Fruit fly (Drosophila melanogaster): Measurements from ENCODE around the gene CG33965.

Gene CG33965

dm6 chr3L:1232582-1232981, at the start of gene CG33965:
Gene CG33965, plus strand, starts transcription at chr3L:1232882.
- no peak for TF ChIP-seq croc (GFP tag; conservative IDR thresholded peaks at IDR 0.05)
- no peak for TF ChIP-seq Myb (GFP tag; optimal IDR thresholded peaks at IDR 0.05)
- TF ChIP-seq exex (tag; optimal IDR thresholded peaks at IDR 0.05): peak; percentile 65

- 0 out of 2 replicates have a peak, but pooled peaks have one; percentile 21 for TF ChIP-seq ttk (GFP tag; IDR thresholded peaks at IDR 0.05)
- peak; percentile 60 for TF ChIP-seq CG14441 (GFP tag; IDR thresholded peaks at IDR 0.05)
- peak; percentile 74 for TF ChIP-seq Med (GFP tag)
- TF ChIP-seq D19B (GFP tag; optimal IDR thresholded peaks at IDR 0.05): no peak
- peak; percentile 29 for TF ChIP-seq Hmr (GFP tag; optimal IDR thresholded peaks at IDR 0.05)
- TF ChIP-seq ranshi (GFP tag; IDR thresholded peaks at IDR 0.05): peak; percentile 43; the same call in 1 of the 2 replicates
- TF ChIP-seq BEAF-32 (GFP tag; optimal IDR thresholded peaks at IDR 0.05): no peak
- peak; percentile 43; the same call in 1 of the 2 replicates for TF ChIP-seq CG9932 (GFP tag; IDR thresholded peaks at IDR 0.05)
- peak; percentile 7 for TF ChIP-seq Fer3 (tag; optimal IDR thresholded peaks at IDR 0.05)
- TF ChIP-seq CG2120 (GFP tag; optimal IDR thresholded peaks at IDR 0.05): peak; percentile 56
- 0 out of 3 replicates have a peak, but pooled peaks have one; percentile 51 for TF ChIP-seq CG11456 (GFP tag; IDR thresholded peaks at IDR 0.05)
- peak; percentile 52; the same call in 1 of the 3 replicates for TF ChIP-seq dysf (GFP tag; IDR thresholded peaks at IDR 0.05)
- TF ChIP-seq Rfx (GFP tag; IDR thresholded peaks at IDR 0.05): peak; percentile 48; the same call in 1 of the 2 replicates
- peak; percentile 53 for TF ChIP-seq lab (GFP tag; optimal IDR thresholded peaks at IDR 0.05)
- TF ChIP-seq CG2678 (tag; optimal IDR thresholded peaks at IDR 0.05): peak; percentile 41
- TF ChIP-seq CG15269 (tag; optimal IDR thresholded peaks at IDR 0.05): peak; percentile 14
- TF ChIP-seq gcm (GFP tag; optimal IDR thresholded peaks at IDR 0.05): no peak
- TF ChIP-seq Hr78 (GFP tag; optimal IDR thresholded peaks at IDR 0.05): no peak
- peak; percentile 24 for TF ChIP-seq CG7556 (GFP tag; optimal IDR thresholded peaks at IDR 0.05)
- TF ChIP-seq CG12942 (GFP tag; optimal IDR thresholded peaks at IDR 0.05): no peak
- TF ChIP-seq crc (GFP tag; optimal IDR thresholded peaks at IDR 0.05): no peak
- 0 out of 2 replicates have a peak, but pooled peaks have one; percentile 13 for TF ChIP-seq vvl (GFP tag; IDR thresholded peaks at IDR 0.05)
- TF ChIP-seq CG11504 (tag; optimal IDR thresholded peaks at IDR 0.05): peak; percentile 27
- TF ChIP-seq CG12769 (tag; optimal IDR thresholded peaks at IDR 0.05): peak; percentile 31
- peak; percentile 66 for TF ChIP-seq CG18599 (GFP tag; optimal IDR thresholded peaks at IDR 0.05)
- TF ChIP-seq CG11247 (GFP tag; IDR thresholded peaks at IDR 0.05): peak; percentile 45
- TF ChIP-seq cwo (GFP tag; optimal IDR thresholded peaks at IDR 0.05): peak; percentile 31
- TF ChIP-seq run (tag; optimal IDR thresholded peaks at IDR 0.05): no peak
- TF ChIP-seq dmrt99B (tag; optimal IDR thresholded peaks at IDR 0.05): peak; percentile 29
- peak; percentile 48 for TF ChIP-seq CG32532 (GFP tag; IDR thresholded peaks at IDR 0.05)
- TF ChIP-seq scrt (GFP tag; optimal IDR thresholded peaks at IDR 0.05): peak; percentile 17
- TF ChIP-seq unc-4 (GFP tag; IDR thresholded peaks at IDR 0.05; ENCODE audit: partially characterized antibody): no peak
- TF ChIP-seq CG8290 (GFP tag; optimal IDR thresholded peaks at IDR 0.05): no peak
- TF ChIP-seq CG8290 (tag; optimal IDR thresholded peaks at IDR 0.05): peak in 1 of 2 experiments; percentile 60
- TF ChIP-seq Antp (GFP tag; optimal IDR thresholded peaks at IDR 0.05): peak; percentile 5
- TF ChIP-seq Oaz (GFP tag; IDR thresholded peaks at IDR 0.05): 0 out of 2 replicates have a peak, but pooled peaks have one; percentile 27
- peak; percentile 87 for TF ChIP-seq Ets65A (GFP tag)
- TF ChIP-seq gem (tag; optimal IDR thresholded peaks at IDR 0.05): peak; percentile 13
- TF ChIP-seq Taf1 (GFP tag; IDR thresholded peaks at IDR 0.05): peak; percentile 33; the same call in 1 of the 2 replicates
- peak; percentile 58 for TF ChIP-seq slbo (GFP tag; IDR thresholded peaks at IDR 0.05)
- TF ChIP-seq CG17802 (tag; optimal IDR thresholded peaks at IDR 0.05): no peak
- TF ChIP-seq Atf6 (GFP tag; IDR thresholded peaks at IDR 0.05): peak; percentile 31; the same call in 1 of the 2 replicates
- no peak for TF ChIP-seq Bteb2 (GFP tag; optimal IDR thresholded peaks at IDR 0.05)
- no peak for TF ChIP-seq cg (GFP tag; optimal IDR thresholded peaks at IDR 0.05)
- TF ChIP-seq bcd (GFP tag; optimal IDR thresholded peaks at IDR 0.05): peak; percentile 20
These were observed 49.2 kb upstream of the CG33965 start for dm6 chr3L:1183467-1183866.
